Worm (Caenorhabditis elegans) whole organism, early embryonic: ENCODE measurements around the gene Y36E3A.2.

Experiments
- B0310.2 ChIP-seq: sonication (generic microtip); optimal IDR thresholded peaks from 2 replicates; lab custom pipeline; 2016; ENCODE audit warnings: mild to moderate bottlenecking, missing genetic modification characterization, missing compliant biosample characterization
- F13C5.2 ChIP-seq: sonication (generic microtip); optimal IDR thresholded peaks from 2 replicates; lab custom pipeline; 2017; ENCODE audit warnings: mild to moderate bottlenecking, missing genetic modification characterization, inconsistent platforms, missing compliant biosample characterization
- aly-1 ChIP-seq: sonication (generic microtip); optimal IDR thresholded peaks from 2 replicates; lab custom pipeline; 2016; ENCODE audit warnings: missing genetic modification characterization, missing compliant biosample characterization
- ama-1 ChIP-seq: fragments of 150-350 bp; optimal IDR thresholded peaks from 2 replicates; lab custom pipeline; 2014
- ceh-13 ChIP-seq: fragments of 200-800 bp; sonication (Bioruptor generic); optimal IDR thresholded peaks from 2 replicates; lab custom pipeline; 2018; ENCODE audit warnings: mild to moderate bottlenecking, missing genetic modification characterization, missing compliant biosample characterization
- ceh-36 ChIP-seq: sonication (generic microtip); optimal IDR thresholded peaks from 2 replicates; lab custom pipeline; 2016; ENCODE audit warnings: missing genetic modification characterization, inconsistent platforms, missing compliant biosample characterization
- ets-7 ChIP-seq: sonication (generic microtip); optimal IDR thresholded peaks from 2 replicates; lab custom pipeline; 2016; ENCODE audit warnings: missing genotype, missing genetic modification characterization, missing compliant biosample characterization
- flt-1 ChIP-seq: fragments of 200-800 bp; sonication (Bioruptor generic); IDR thresholded peaks from 2 replicates; pipeline ENCODE4 v1.3.6; 2022; ENCODE audit warnings: missing genetic modification characterization, missing compliant biosample characterization
- hmbx-1 ChIP-seq: sonication (generic microtip); optimal IDR thresholded peaks from 2 replicates; lab custom pipeline; 2016; ENCODE audit warnings: mild to moderate bottlenecking, missing genetic modification characterization, missing compliant biosample characterization
- hmg-4 ChIP-seq: fragments of 200-800 bp; sonication (Bioruptor generic); optimal IDR thresholded peaks from 2 replicates; lab custom pipeline; 2018; ENCODE audit warnings: mild to moderate bottlenecking, missing genetic modification characterization, missing compliant biosample characterization
- hnd-1 ChIP-seq: sonication (generic microtip); optimal IDR thresholded peaks from 2 replicates; lab custom pipeline; 2016; ENCODE audit warnings: missing genetic modification characterization, missing compliant biosample characterization
- pes-1 ChIP-seq: fragments of 200-800 bp; sonication (Bioruptor generic); IDR thresholded peaks from 2 replicates; pipeline ENCODE4 v1.3.6; 2022; ENCODE audit warnings: missing genetic modification reagents, missing genetic modification characterization, missing compliant biosample characterization
- scrt-1 ChIP-seq: fragments of 200-800 bp; sonication (Bioruptor generic); IDR thresholded peaks from 2 replicates; pipeline ENCODE4 v1.3.6; 2022; ENCODE audit warnings: missing genetic modification characterization, missing compliant biosample characterization
- sea-1 ChIP-seq: fragments of 200-800 bp; sonication (Bioruptor generic); conservative IDR thresholded peaks from 2 replicates; pipeline ENCODE4 v1.3.6; 2022; ENCODE audit warnings: missing genetic modification characterization, missing compliant biosample characterization
- tbx-11 ChIP-seq: fragments of 200-800 bp; sonication (Bioruptor generic); IDR thresholded peaks from 2 replicates; pipeline ENCODE4 v1.3.6; 2022; ENCODE audit warnings: missing genetic modification characterization, missing compliant biosample characterization
- tbx-37 ChIP-seq: fragments of 200-800 bp; sonication (Bioruptor generic); conservative IDR thresholded peaks from 2 replicates; pipeline ENCODE4 v1.3.6; 2022; ENCODE audit warnings: missing genetic modification reagents, missing genetic modification characterization, missing compliant biosample characterization
- tra-4 ChIP-seq: sonication (generic microtip); optimal IDR thresholded peaks from 2 replicates; lab custom pipeline; 2017; ENCODE audit warnings: missing genetic modification characterization, missing compliant biosample characterization

Gene Y36E3A.2

ce11 chrV:15384733-15385132, 41.1 kb upstream of the Y36E3A.2 start, which contains the start of gene str-102:
TSS of gene str-102 (plus strand) at chrV:15385033.
- TF ChIP-seq ceh-36 (tag; lab: Kevin White, UChicago): no peak
- TF ChIP-seq ama-1 (lab: Kevin White, UChicago): no peak
- TF ChIP-seq hnd-1 (tag; lab: Kevin White, UChicago): no peak

ce11 chrV:15388820-15389384, 36.9 kb upstream of the Y36E3A.2 start, which contains the start of gene srh-170:
TSS of gene srh-170 (minus strand) at chrV:15388870.
- TF ChIP-seq scrt-1 (GFP tag; lab: Robert Waterston, UW) (0 out of 2 replicates have a peak, but pooled peaks have one; percentile 29), pes-1 (GFP tag; lab: Robert Waterston, UW) (peak; percentile 15; the same call in 1 of the 2 replicates), tra-4 (tag; lab: Kevin White, UChicago) (no peak)

ce11 chrV:15392064-15392463, 33.8 kb upstream of the Y36E3A.2 start:
- TF ChIP-seq hnd-1 (tag; lab: Kevin White, UChicago) (no peak), tbx-11 (GFP tag; lab: Robert Waterston, UW) (no peak), pes-1 (GFP tag; lab: Robert Waterston, UW) (no peak), aly-1 (tag; lab: Kevin White, UChicago) (no peak), tbx-37 (GFP tag; lab: Robert Waterston, UW) (no peak), hmg-4 (GFP tag; lab: Kevin White, UChicago) (no peak), ets-7 (no peak), flt-1 (GFP tag; lab: Robert Waterston, UW) (no peak), ceh-13 (GFP tag; lab: Kevin White, UChicago) (no peak), sea-1 (GFP tag; lab: Robert Waterston, UW) (no peak), tra-4 (tag; lab: Kevin White, UChicago) (no peak), hmbx-1 (no peak), B0310.2 (tag; lab: Kevin White, UChicago) (no peak), ceh-36 (tag; lab: Kevin White, UChicago) (no peak), F13C5.2 (no peak), ama-1 (lab: Kevin White, UChicago) (no peak), scrt-1 (GFP tag; lab: Robert Waterston, UW) (no peak)

ce11 chrV:15394906-15395305, 30.9 kb upstream of the Y36E3A.2 start, which contains the start of gene T06E6.1:
TSS of gene T06E6.1 (minus strand) at chrV:15394961.
- TF ChIP-seq aly-1 (tag; lab: Kevin White, UChicago) (no peak), ceh-36 (tag; lab: Kevin White, UChicago) (no peak), ets-7 (no peak)

ce11 chrV:15395347-15395746, 30.5 kb upstream of the Y36E3A.2 start, which contains the start of gene cyb-3:
TSS of gene cyb-3 (plus strand) at chrV:15395696.
- no peak for TF ChIP-seq hnd-1 (tag; lab: Kevin White, UChicago)
- TF ChIP-seq pes-1 (GFP tag; lab: Robert Waterston, UW): 0 out of 2 replicates have a peak, but pooled peaks have one; percentile 37

- TF ChIP-seq hmbx-1 (no peak), hnd-1 (tag; lab: Kevin White, UChicago) (no peak), ets-7 (no peak), aly-1 (tag; lab: Kevin White, UChicago) (no peak), ceh-36 (tag; lab: Kevin White, UChicago) (no peak), tbx-11 (GFP tag; lab: Robert Waterston, UW) (no peak)
Observed at ce11 chrV:15397139-15397538, 28.7 kb upstream of the Y36E3A.2 start.

- no peak for TF ChIP-seq hnd-1 (tag; lab: Kevin White, UChicago)
- TF ChIP-seq hmbx-1: no peak
- no peak for TF ChIP-seq ama-1 (lab: Kevin White, UChicago)
- TF ChIP-seq hmg-4 (GFP tag; lab: Kevin White, UChicago): no peak
- TF ChIP-seq F13C5.2: no peak
- no peak for TF ChIP-seq aly-1 (tag; lab: Kevin White, UChicago)
- TF ChIP-seq ceh-13 (GFP tag; lab: Kevin White, UChicago): no peak
- TF ChIP-seq B0310.2 (tag; lab: Kevin White, UChicago): no peak
- TF ChIP-seq pes-1 (GFP tag; lab: Robert Waterston, UW): no peak
Observed at ce11 chrV:15398728-15399127, 27.1 kb upstream of the Y36E3A.2 start, which contains the start of gene fbxa-199. TSS of gene fbxa-199 (minus strand) at chrV:15398828.

ce11 chrV:15399691-15400377, 26.0 kb upstream of the Y36E3A.2 start, which contains the start of the genes T06E6.15 and sri-7:
TSS of gene T06E6.15 (minus strand) at chrV:15399791.
TSS of gene sri-7 (plus strand) at chrV:15400327.
- TF ChIP-seq B0310.2 (tag; lab: Kevin White, UChicago) (no peak), flt-1 (GFP tag; lab: Robert Waterston, UW) (no peak), pes-1 (GFP tag; lab: Robert Waterston, UW) (no peak), ets-7 (no peak), ceh-13 (GFP tag; lab: Kevin White, UChicago) (no peak), ceh-36 (tag; lab: Kevin White, UChicago) (no peak), F13C5.2 (no peak), tra-4 (tag; lab: Kevin White, UChicago) (no peak), hmg-4 (GFP tag; lab: Kevin White, UChicago) (no peak)
